Fruit fly (Drosophila melanogaster) Kc167 (cell line): ENCODE results near the gene Fkbp39.

Source experiments
- h ChIP-seq: fragments of >200 bp; optimal IDR thresholded peaks from 3 replicates; lab custom pipeline; 2018; ENCODE audit warnings: missing external identifiers
- insv ChIP-seq: fragments of >200 bp; optimal IDR thresholded peaks from 3 replicates; lab custom pipeline; 2018; ENCODE audit warnings: missing external identifiers
- psq ChIP-seq: fragments of >200 bp; optimal IDR thresholded peaks from 2 replicates; lab custom pipeline; 2017; ENCODE audit warnings: missing external identifiers

DNA sequence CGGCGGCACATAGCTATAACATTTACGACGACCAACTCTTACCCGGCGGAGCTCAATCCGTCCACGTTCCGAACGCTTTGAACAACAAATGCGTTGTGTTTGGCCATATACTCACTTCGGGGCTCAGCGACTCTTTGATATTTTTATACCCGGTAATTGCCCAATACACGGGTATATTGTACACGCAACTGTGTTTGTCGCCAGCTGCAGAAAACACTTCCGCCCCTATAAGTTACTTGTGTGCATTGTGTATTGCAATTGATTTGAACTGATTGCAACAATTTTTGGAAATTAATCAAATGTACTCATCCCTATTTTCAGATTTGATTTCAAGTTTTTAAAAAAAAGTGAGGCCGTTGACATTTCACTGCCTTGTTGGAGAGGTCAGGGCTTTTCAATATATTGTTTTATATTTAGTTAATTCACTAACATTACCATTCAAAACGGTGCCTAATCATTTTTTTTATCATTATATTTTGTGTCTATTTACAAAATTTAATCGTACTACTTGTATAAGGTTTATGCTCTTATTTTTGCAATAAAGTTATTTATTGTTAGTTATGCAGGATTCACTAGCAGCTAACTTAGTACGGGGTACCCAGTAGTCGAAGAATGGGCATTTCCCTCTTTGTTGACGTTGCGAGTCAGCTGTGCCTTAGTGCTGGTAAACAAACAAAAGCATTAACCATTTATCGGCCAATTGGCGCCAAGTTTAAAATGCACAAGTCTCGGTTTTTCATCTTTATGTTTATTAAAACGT is 10.2 kb upstream of the Fkbp39 start, which contains the start of gene Nagk:
- TF ChIP-seq insv (lab: Kevin White, UChicago) (no peak), psq (lab: Kevin White, UChicago) (no peak), h (lab: Kevin White, UChicago) (no peak)
